Fruit fly (Drosophila melanogaster) whole organism, embryonic: ENCODE data around the gene ND-13A.

Experiments used
- Aef1 ChIP-seq: fragments of 200-800 bp; sonication (Bioruptor generic); IDR thresholded peaks from 3 replicates; pipeline ENCODE4 v1.3.6; 2022; ENCODE audit warnings: missing biosample characterization, missing genetic modification characterization
- CG10209 ChIP-seq: fragments of 200-800 bp; sonication (Bioruptor generic); optimal IDR thresholded peaks from 3 replicates; lab custom pipeline; 2017; ENCODE audit warnings: missing biosample characterization, mild to moderate bottlenecking, missing genetic modification characterization, missing genetic modification reagents
- CG10267 ChIP-seq: fragments of 200-800 bp; sonication (Bioruptor generic); optimal IDR thresholded peaks from 2 replicates; lab custom pipeline; 2018; ENCODE audit warnings: missing biosample characterization, mild to moderate bottlenecking, missing genetic modification characterization, moderate library complexity
- CG10274 ChIP-seq: fragments of 200-800 bp; sonication (Bioruptor generic); optimal IDR thresholded peaks from 3 replicates; lab custom pipeline; 2017; ENCODE audit warnings: missing biosample characterization, mild to moderate bottlenecking, missing genetic modification characterization
- CG10565 ChIP-seq: fragments of 200-800 bp; sonication (Bioruptor generic); optimal IDR thresholded peaks from 3 replicates; lab custom pipeline; 2016; ENCODE audit warnings: missing biosample characterization, mild to moderate bottlenecking, missing genetic modification characterization
- CG10979 ChIP-seq: fragments of 200-800 bp; sonication (Bioruptor generic); optimal IDR thresholded peaks from 2 replicates; lab custom pipeline; 2018; ENCODE audit warnings: missing biosample characterization, mild to moderate bottlenecking, missing genetic modification characterization, moderate library complexity
- CG11456 ChIP-seq: fragments of 200-800 bp; sonication (Bioruptor generic); IDR thresholded peaks from 3 replicates; pipeline ENCODE4 v1.3.6; 2022; ENCODE audit warnings: missing biosample characterization, missing genetic modification characterization
- CG12155 ChIP-seq: fragments of 200-800 bp; sonication (Bioruptor generic); optimal IDR thresholded peaks from 3 replicates; lab custom pipeline; 2016; ENCODE audit warnings: missing biosample characterization, missing genetic modification characterization
- CG13894 ChIP-seq: fragments of 200-800 bp; sonication (Bioruptor generic); optimal IDR thresholded peaks from 3 replicates; lab custom pipeline; 2018; ENCODE audit warnings: missing biosample characterization, mild to moderate bottlenecking, missing genetic modification characterization, moderate library complexity
- CG14014 ChIP-seq: fragments of 200-800 bp; sonication (Bioruptor generic); IDR thresholded peaks from 2 replicates; pipeline ENCODE4 v1.3.6; 2022; ENCODE audit warnings: missing biosample characterization, missing genetic modification characterization
- CG14050 ChIP-seq: fragments of 200-800 bp; sonication (Bioruptor generic); IDR thresholded peaks from 3 replicates; pipeline ENCODE4 v1.3.6; 2022; ENCODE audit warnings: missing biosample characterization, missing genetic modification characterization
- CG14667 ChIP-seq: fragments of 200-800 bp; sonication (Bioruptor generic); IDR thresholded peaks from 2 replicates; pipeline ENCODE4 v1.3.6; 2022; ENCODE audit warnings: missing biosample characterization, missing genetic modification characterization
- CG15696 ChIP-seq: fragments of 200-800 bp; sonication (Bioruptor generic); optimal IDR thresholded peaks from 2 replicates; lab custom pipeline; 2019; ENCODE audit warnings: missing biosample characterization, mild to moderate bottlenecking, missing genetic modification characterization, moderate library complexity
- CG1603 ChIP-seq: fragments of 200-800 bp; sonication (Bioruptor generic); optimal IDR thresholded peaks from 2 replicates; lab custom pipeline; 2019; ENCODE audit warnings: missing biosample characterization, mild to moderate bottlenecking, missing genetic modification characterization, moderate library complexity
- CG17328 ChIP-seq: fragments of 200-800 bp; sonication (Bioruptor generic); IDR thresholded peaks from 2 replicates; pipeline ENCODE4 v1.3.6; 2022; ENCODE audit warnings: missing biosample characterization, missing genetic modification characterization
- CG31441 ChIP-seq: fragments of 200-800 bp; sonication (Bioruptor generic); IDR thresholded peaks from 2 replicates; pipeline ENCODE4 v1.3.6; 2022; ENCODE audit warnings: missing biosample characterization, missing genetic modification characterization
- CG33213 ChIP-seq: fragments of 200-800 bp; sonication (Bioruptor generic); optimal IDR thresholded peaks from 3 replicates; lab custom pipeline; 2016; ENCODE audit warnings: missing biosample characterization, missing genetic modification characterization
- CG4328 ChIP-seq: fragments of 200-800 bp; sonication (Bioruptor generic); optimal IDR thresholded peaks from 3 replicates; lab custom pipeline; 2017; ENCODE audit warnings: missing biosample characterization, missing genetic modification reagents, missing genetic modification characterization
- CG4707 ChIP-seq: fragments of 200-800 bp; sonication (Bioruptor generic); optimal IDR thresholded peaks from 2 replicates; lab custom pipeline; 2018; ENCODE audit warnings: missing biosample characterization, mild to moderate bottlenecking, missing genetic modification characterization, moderate library complexity
- CG6683 ChIP-seq: fragments of 200-800 bp; sonication (Bioruptor generic); optimal IDR thresholded peaks from 2 replicates; lab custom pipeline; 2017; ENCODE audit warnings: missing biosample characterization, mild to moderate bottlenecking, missing genetic modification characterization, missing genetic modification reagents
- CG7372 ChIP-seq: fragments of 200-800 bp; sonication (Bioruptor generic); IDR thresholded peaks from 2 replicates; pipeline ENCODE4 v1.3.6; 2022; ENCODE audit warnings: missing biosample characterization, missing genetic modification characterization
- CG7839 ChIP-seq: fragments of 200-800 bp; sonication (Bioruptor generic); optimal IDR thresholded peaks from 3 replicates; lab custom pipeline; 2018; ENCODE audit warnings: missing biosample characterization, mild to moderate bottlenecking, missing genetic modification characterization, moderate library complexity
- CG8765 ChIP-seq: fragments of 200-800 bp; sonication (Bioruptor generic); IDR thresholded peaks from 2 replicates; pipeline ENCODE4 v1.3.6; 2022; ENCODE audit warnings: missing biosample characterization, missing genetic modification characterization
- Fer2 ChIP-seq: fragments of 200-800 bp; sonication (Bioruptor generic); optimal IDR thresholded peaks from 2 replicates; lab custom pipeline; 2018; ENCODE audit warnings: missing biosample characterization, mild to moderate bottlenecking, missing genetic modification characterization, moderate library complexity
- Gsc ChIP-seq: fragments of 200-800 bp; sonication (Bioruptor generic); IDR thresholded peaks from 2 replicates; pipeline ENCODE4 v1.3.6; 2022; ENCODE audit warnings: missing biosample characterization, missing genetic modification characterization
- HLH4C ChIP-seq: fragments of 200-800 bp; sonication (Bioruptor generic); IDR thresholded peaks from 3 replicates; pipeline ENCODE4 v1.3.6; 2022; ENCODE audit warnings: missing biosample characterization, missing genetic modification characterization; ENCODE audit not compliant: partially characterized antibody
- HLHmδ ChIP-seq: fragments of 200-800 bp; sonication (Bioruptor generic); optimal IDR thresholded peaks from 2 replicates; lab custom pipeline; 2018; ENCODE audit warnings: missing biosample characterization, mild to moderate bottlenecking, missing genetic modification characterization, moderate library complexity
- Hey ChIP-seq: fragments of 200-800 bp; sonication (Bioruptor generic); optimal IDR thresholded peaks from 3 replicates; lab custom pipeline; 2018; ENCODE audit warnings: missing biosample characterization, mild to moderate bottlenecking, missing genetic modification characterization
- HmgD ChIP-seq: fragments of 200-800 bp; sonication (Bioruptor generic); optimal IDR thresholded peaks from 3 replicates; lab custom pipeline; 2016; ENCODE audit warnings: missing biosample characterization, missing genetic modification characterization
- HmgZ ChIP-seq: fragments of 200-800 bp; sonication (Bioruptor generic); optimal IDR thresholded peaks from 2 replicates; lab custom pipeline; 2018; ENCODE audit warnings: missing biosample characterization, mild to moderate bottlenecking, missing genetic modification characterization
- Hr3 ChIP-seq: fragments of 200-800 bp; sonication (Bioruptor generic); optimal IDR thresholded peaks from 3 replicates; lab custom pipeline; 2016; ENCODE audit warnings: missing biosample characterization, missing genetic modification characterization
- Lpt ChIP-seq: fragments of >200 bp; optimal IDR thresholded peaks from 2 replicates; lab custom pipeline; 2018; ENCODE audit warnings: missing biosample characterization, missing genetic modification characterization
- MBD-R2 ChIP-seq: fragments of 200-800 bp; sonication (Bioruptor generic); IDR thresholded peaks from 2 replicates; pipeline ENCODE4 v1.3.6; 2022; ENCODE audit warnings: missing biosample characterization, missing genetic modification characterization
- TFAM ChIP-seq: fragments of 200-800 bp; sonication (Bioruptor generic); optimal IDR thresholded peaks from 2 replicates; lab custom pipeline; 2017; ENCODE audit warnings: missing biosample characterization, missing genetic modification characterization, inconsistent platforms
- Xbp1 ChIP-seq: fragments of 200-800 bp; sonication (Bioruptor generic); optimal IDR thresholded peaks from 3 replicates; lab custom pipeline; 2016; ENCODE audit warnings: missing biosample characterization, mild to moderate bottlenecking, missing genetic modification characterization
- ash1 ChIP-seq: fragments of 200-800 bp; sonication (Bioruptor generic); optimal IDR thresholded peaks from 2 replicates; lab custom pipeline; 2018; ENCODE audit warnings: missing biosample characterization, mild to moderate bottlenecking, missing genetic modification characterization
- bcd ChIP-seq: fragments of 200-800 bp; sonication (Bioruptor generic); optimal IDR thresholded peaks from 2 replicates; lab custom pipeline; 2017; ENCODE audit warnings: missing biosample characterization, mild to moderate bottlenecking, missing genetic modification characterization
- caup ChIP-seq: fragments of 200-800 bp; sonication (Bioruptor generic); optimal IDR thresholded peaks from 3 replicates; lab custom pipeline; 2017; ENCODE audit warnings: missing biosample characterization, mild to moderate bottlenecking, missing genetic modification characterization, moderate library complexity; ENCODE audit not compliant: severe bottlenecking
- cg ChIP-seq: fragments of 200-800 bp; sonication (Bioruptor generic); optimal IDR thresholded peaks from 3 replicates; lab custom pipeline; 2019; ENCODE audit warnings: missing biosample characterization, mild to moderate bottlenecking, missing genetic modification characterization, moderate library complexity
- corto ChIP-seq: fragments of 200-800 bp; sonication (Bioruptor generic); optimal IDR thresholded peaks from 2 replicates; lab custom pipeline; 2016; ENCODE audit warnings: missing biosample characterization, mild to moderate bottlenecking, missing genetic modification characterization, moderate library complexity
- cwo ChIP-seq: fragments of 200-800 bp; sonication (Bioruptor generic); optimal IDR thresholded peaks from 3 replicates; lab custom pipeline; 2017; ENCODE audit warnings: missing biosample characterization, missing genetic modification characterization, mild to moderate bottlenecking, moderate library complexity, missing genetic modification reagents
- jing ChIP-seq: fragments of 200-800 bp; sonication (Bioruptor generic); optimal IDR thresholded peaks from 2 replicates; lab custom pipeline; 2018; ENCODE audit warnings: missing biosample characterization, mild to moderate bottlenecking, missing genetic modification characterization
- lmd ChIP-seq: fragments of 200-800 bp; sonication (Bioruptor generic); IDR thresholded peaks from 2 replicates; pipeline ENCODE4 v1.3.6; 2022; ENCODE audit warnings: missing biosample characterization, missing genetic modification characterization
- mirr ChIP-seq: fragments of 200-800 bp; sonication (Bioruptor generic); optimal IDR thresholded peaks from 3 replicates; lab custom pipeline; 2018; ENCODE audit warnings: missing biosample characterization, mild to moderate bottlenecking, missing genetic modification characterization
- pfk ChIP-seq: fragments of 200-800 bp; sonication (Bioruptor generic); optimal IDR thresholded peaks from 2 replicates; lab custom pipeline; 2018; ENCODE audit warnings: missing biosample characterization, mild to moderate bottlenecking, missing genetic modification characterization, moderate library complexity
- slp2 ChIP-seq: fragments of 200-800 bp; sonication (Bioruptor generic); optimal IDR thresholded peaks from 2 replicates; lab custom pipeline; 2016; ENCODE audit warnings: missing biosample characterization, missing genetic modification characterization
- stc ChIP-seq: fragments of 200-800 bp; sonication (Bioruptor generic); IDR thresholded peaks from 2 replicates; pipeline ENCODE4 v1.3.6; 2022; ENCODE audit warnings: missing biosample characterization, missing genetic modification characterization
- sug ChIP-seq: fragments of 200-800 bp; optimal IDR thresholded peaks from 2 replicates; lab custom pipeline; 2019; ENCODE audit warnings: missing biosample characterization, mild to moderate bottlenecking, missing genetic modification characterization, moderate library complexity
- z ChIP-seq: fragments of 200-800 bp; sonication (Bioruptor generic); IDR thresholded peaks from 3 replicates; pipeline ENCODE4 v1.3.6; 2022; ENCODE audit warnings: missing biosample characterization, missing genetic modification characterization

The ND-13A gene

dm6 chr2L:5107626-5108272 is 7.7 kb upstream of the ND-13A start (continued):
- TF ChIP-seq pfk (GFP tag; lab: Kevin White, UChicago): peak; percentile 4
- TF ChIP-seq CG10979 (tag; lab: Kevin White, UChicago): peak; percentile 90
- TF ChIP-seq bcd: peak; percentile 95
- peak; percentile 97 for TF ChIP-seq CG11456
- peak; percentile 97 for TF ChIP-seq CG14014 (GFP tag; lab: Robert Waterston, UW)
- TF ChIP-seq CG33213 (GFP tag; lab: Kevin White, UChicago): peak; percentile 83
- peak; percentile 78 for TF ChIP-seq CG15696 (tag; lab: Kevin White, UChicago)
- TF ChIP-seq CG10565 (GFP tag; lab: Kevin White, UChicago): peak; percentile 62
- peak; percentile 93 for TF ChIP-seq HmgD (GFP tag; lab: Kevin White, UChicago)
- peak; percentile 88 for TF ChIP-seq CG10274 (GFP tag; lab: Kevin White, UChicago)
- peak; percentile 79 for TF ChIP-seq Hey (tag; lab: Kevin White, UChicago)
- TF ChIP-seq stc (GFP tag; lab: Robert Waterston, UW): peak; percentile 92
- peak; percentile 68 for TF ChIP-seq CG1603 (tag; lab: Kevin White, UChicago)
- TF ChIP-seq ash1 (GFP tag; lab: Kevin White, UChicago): peak; percentile 63
- peak; percentile 92 for TF ChIP-seq CG14050 (GFP tag; lab: Robert Waterston, UW)
- TF ChIP-seq CG7839 (tag; lab: Kevin White, UChicago): peak; percentile 97
- peak; percentile 81 for TF ChIP-seq MBD-R2 (GFP tag; lab: Robert Waterston, UW)
- TF ChIP-seq sug (tag; lab: Kevin White, UChicago): peak; percentile 93
- TF ChIP-seq CG31441 (GFP tag; lab: Robert Waterston, UW): peak; percentile 92
- no peak for TF ChIP-seq cg (GFP tag; lab: Kevin White, UChicago)
- TF ChIP-seq CG4328 (GFP tag; lab: Kevin White, UChicago): peak; percentile 85
- TF ChIP-seq CG7372 (GFP tag; lab: Robert Waterston, UW): peak; percentile 95
- peak; percentile 94 for TF ChIP-seq CG13894 (tag; lab: Kevin White, UChicago)
- peak; percentile 98 for TF ChIP-seq Aef1 (GFP tag; lab: Robert Waterston, UW)
- no peak for TF ChIP-seq Lpt (GFP tag; lab: Kevin White, UChicago)
- TF ChIP-seq lmd (GFP tag; lab: Robert Waterston, UW): peak; percentile 98
- TF ChIP-seq HmgZ (tag; lab: Kevin White, UChicago): peak; percentile 94
- peak; percentile 99 for TF ChIP-seq slp2 (GFP tag; lab: Kevin White, UChicago)
- TF ChIP-seq corto (GFP tag; lab: Kevin White, UChicago): peak; percentile 53
- TF ChIP-seq mirr (GFP tag; lab: Kevin White, UChicago): no peak
- peak; percentile 76; the same call in 1 of the 2 replicates for TF ChIP-seq CG8765 (GFP tag; lab: Robert Waterston, UW)
- peak; percentile 98 for TF ChIP-seq Hr3 (GFP tag; lab: Kevin White, UChicago)
- TF ChIP-seq CG10267 (tag; lab: Kevin White, UChicago): peak; percentile 84
- peak; percentile 92 for TF ChIP-seq CG14667 (GFP tag; lab: Robert Waterston, UW)
- TF ChIP-seq CG6683 (GFP tag; lab: Kevin White, UChicago): peak; percentile 78
- TF ChIP-seq CG4707 (GFP tag; lab: Kevin White, UChicago): no peak
- no peak for TF ChIP-seq HLHmδ (GFP tag; lab: Kevin White, UChicago)
- TF ChIP-seq CG12155 (GFP tag; lab: Kevin White, UChicago): peak; percentile 96
- peak; percentile 86 for TF ChIP-seq Fer2
- peak; percentile 96 for TF ChIP-seq CG10209 (GFP tag; lab: Kevin White, UChicago)
- peak; percentile 21 for TF ChIP-seq TFAM
- no peak for TF ChIP-seq HLH4C
- peak; percentile 97 for TF ChIP-seq Xbp1
- peak; percentile 94 for TF ChIP-seq caup (GFP tag; lab: Kevin White, UChicago)
- peak; percentile 90 for TF ChIP-seq CG17328 (GFP tag; lab: Robert Waterston, UW)
- peak; percentile 94 for TF ChIP-seq cwo (GFP tag; lab: Kevin White, UChicago)
- TF ChIP-seq jing: peak; percentile 93
- peak; percentile 24; the same call in 1 of the 3 replicates for TF ChIP-seq z
- peak; percentile 83 for TF ChIP-seq Gsc (GFP tag; lab: Robert Waterston, UW)
